Worm (Caenorhabditis elegans) whole organism, midembryonic: ENCODE measurements around the gene fbxa-77.

ENCODE experiments used
- T22C8.4 ChIP-seq: fragments of 200-800 bp; sonication (Bioruptor generic); IDR thresholded peaks from 2 replicates; pipeline ENCODE4 v1.3.6; 2022; ENCODE audit warnings: missing genetic modification characterization, missing compliant biosample characterization
- cog-1 ChIP-seq: sonication (generic microtip); optimal IDR thresholded peaks from 2 replicates; lab custom pipeline; 2016; ENCODE audit warnings: missing genetic modification characterization, missing compliant biosample characterization
- flt-1 ChIP-seq: fragments of 200-800 bp; sonication (Bioruptor generic); IDR thresholded peaks from 2 replicates; pipeline ENCODE4 v1.3.6; 2022; ENCODE audit warnings: missing genetic modification characterization, missing compliant biosample characterization
- klf-2 ChIP-seq: fragments of 200-800 bp; sonication (Bioruptor generic); conservative IDR thresholded peaks from 2 replicates; pipeline ENCODE4 v1.3.6; 2022; ENCODE audit warnings: missing genetic modification reagents, missing genetic modification characterization, missing compliant biosample characterization
- med-1 ChIP-seq: sonication (generic microtip); optimal IDR thresholded peaks from 2 replicates; lab custom pipeline; 2017; ENCODE audit warnings: missing genetic modification characterization, mild to moderate bottlenecking, missing compliant biosample characterization, antibody characterized with exemption, missing genetic modification reagents; ENCODE audit not compliant: insufficient read depth
- ref-1 ChIP-seq: fragments of 200-800 bp; sonication (Bioruptor generic); conservative IDR thresholded peaks from 2 replicates; pipeline ENCODE4 v1.3.6; 2022; ENCODE audit warnings: missing genetic modification reagents, missing genetic modification characterization, missing compliant biosample characterization
- tab-1 ChIP-seq: fragments of 200-800 bp; sonication (Bioruptor generic); IDR thresholded peaks from 2 replicates; pipeline ENCODE4 v1.3.6; 2022; ENCODE audit warnings: missing genetic modification characterization, missing compliant biosample characterization
- ztf-23 ChIP-seq: fragments of 200-800 bp; sonication (Bioruptor generic); IDR thresholded peaks from 2 replicates; pipeline ENCODE4 v1.3.6; 2022; ENCODE audit warnings: missing genetic modification reagents, missing genetic modification characterization, missing compliant biosample characterization

DNA sequence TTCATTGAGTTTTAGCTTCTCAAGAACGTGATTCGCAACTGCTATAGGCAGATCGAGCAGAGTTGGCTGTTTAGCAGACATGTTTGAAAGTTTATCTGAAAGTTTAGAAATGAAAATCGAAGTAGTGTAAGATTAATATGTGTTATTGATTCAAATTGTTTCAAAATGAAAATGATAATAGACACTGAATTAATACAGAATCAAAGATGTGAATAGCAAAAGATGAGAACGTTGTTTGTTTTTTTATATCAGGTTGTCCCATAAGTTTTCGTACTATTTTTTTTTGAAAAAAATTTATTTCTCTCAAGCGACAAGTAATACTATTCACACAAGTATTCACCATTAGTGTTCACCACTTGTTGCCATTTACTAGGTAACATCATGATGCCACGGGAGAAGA, 43.9 kb downstream of the fbxa-77 start, which contains the start of gene fbxa-36:
- TF ChIP-seq tab-1 (GFP tag; lab: Robert Waterston, UW), result no peak
- no peak for TF ChIP-seq ztf-23
- TF ChIP-seq T22C8.4, result no peak
- no peak for TF ChIP-seq klf-2
- no peak for TF ChIP-seq flt-1 (GFP tag; lab: Robert Waterston, UW)
- no peak for TF ChIP-seq med-1 (GFP tag; lab: Kevin White, UChicago)
- TF ChIP-seq cog-1 (tag; lab: Kevin White, UChicago), result no peak
- no peak for TF ChIP-seq ref-1 (GFP tag; lab: Robert Waterston, UW)
